Worm (Caenorhabditis elegans) whole organism, young adult: ENCODE results near the gene epac-1.

Source experiments
- F22D6.2 ChIP-seq: sonication (generic microtip); optimal IDR thresholded peaks from 2 replicates; lab custom pipeline; 2016; ENCODE audit warnings: mild to moderate bottlenecking, missing genetic modification characterization, missing compliant biosample characterization
- F23B12.7 ChIP-seq: sonication (generic microtip); optimal IDR thresholded peaks from 2 replicates; lab custom pipeline; 2017; ENCODE audit warnings: missing genetic modification characterization, mild to moderate bottlenecking, missing compliant biosample characterization, antibody characterized with exemption, moderate library complexity; ENCODE audit not compliant: insufficient read depth
- F39B2.1 ChIP-seq: fragments of 200-800 bp; sonication (Bioruptor generic); IDR thresholded peaks from 2 replicates; pipeline ENCODE4 v1.3.6; 2022; ENCODE audit warnings: missing genetic modification reagents, missing genetic modification characterization, missing compliant biosample characterization
- F49E8.2 ChIP-seq: sonication (generic microtip); optimal IDR thresholded peaks from 3 replicates; lab custom pipeline; 2017; ENCODE audit warnings: missing genetic modification characterization, mild to moderate bottlenecking, missing compliant biosample characterization, antibody characterized with exemption, moderate library complexity; ENCODE audit not compliant: insufficient read depth
- F52B5.7 ChIP-seq: sonication (generic microtip); optimal IDR thresholded peaks from 2 replicates; lab custom pipeline; 2016; ENCODE audit warnings: mild to moderate bottlenecking, missing genetic modification characterization, missing compliant biosample characterization
- F55B11.4 ChIP-seq: sonication (generic microtip); optimal IDR thresholded peaks from 2 replicates; lab custom pipeline; 2016; ENCODE audit warnings: missing compliant biosample characterization, missing genetic modification characterization, borderline replicate concordance; ENCODE audit not compliant: insufficient read depth
- F57A8.1 ChIP-seq: fragments of 200-800 bp; sonication (Bioruptor generic); optimal IDR thresholded peaks from 2 replicates; lab custom pipeline; 2018; ENCODE audit warnings: mild to moderate bottlenecking, missing genetic modification characterization, moderate library complexity, missing compliant biosample characterization
- K11D2.4 ChIP-seq: fragments of 200-800 bp; sonication (Bioruptor generic); IDR thresholded peaks from 2 replicates; pipeline ENCODE4 v1.3.6; 2022; ENCODE audit warnings: missing genetic modification reagents, missing genetic modification characterization, missing compliant biosample characterization
- Y56A3A.18 ChIP-seq: fragments of 200-800 bp; sonication (Bioruptor generic); IDR thresholded peaks from 2 replicates; pipeline ENCODE4 v1.3.6; 2022; ENCODE audit warnings: missing genetic modification reagents, missing genetic modification characterization, missing compliant biosample characterization
- ZK185.1 ChIP-seq: sonication (generic microtip); optimal IDR thresholded peaks from 2 replicates; lab custom pipeline; 2016; ENCODE audit warnings: mild to moderate bottlenecking, missing genetic modification characterization, missing compliant biosample characterization; ENCODE audit not compliant: poor library complexity, severe bottlenecking
- akir-1 ChIP-seq: fragments of 200-800 bp; sonication (Bioruptor generic); optimal IDR thresholded peaks from 2 replicates; lab custom pipeline; 2018; ENCODE audit warnings: mild to moderate bottlenecking, missing genetic modification characterization, moderate library complexity, missing compliant biosample characterization
- athp-1 ChIP-seq: sonication (generic microtip); optimal IDR thresholded peaks from 2 replicates; lab custom pipeline; 2017; ENCODE audit warnings: mild to moderate bottlenecking, missing genetic modification characterization, missing compliant biosample characterization
- attf-3 ChIP-seq: fragments of 200-800 bp; sonication (Bioruptor generic); conservative IDR thresholded peaks from 2 replicates; pipeline ENCODE4 v1.3.6; 2022; ENCODE audit warnings: missing genetic modification reagents, missing genetic modification characterization, missing compliant biosample characterization
- attf-5 ChIP-seq: fragments of 200-800 bp; sonication (Bioruptor generic); optimal IDR thresholded peaks from 2 replicates; lab custom pipeline; 2018; ENCODE audit warnings: mild to moderate bottlenecking, missing genetic modification characterization, missing compliant biosample characterization
- attf-6 ChIP-seq: fragments of 200-800 bp; sonication (Bioruptor generic); IDR thresholded peaks from 2 replicates; pipeline ENCODE4 v1.3.6; 2022; ENCODE audit warnings: missing genetic modification reagents, missing genetic modification characterization, missing compliant biosample characterization
- bed-1 ChIP-seq: fragments of 200-800 bp; sonication (Bioruptor generic); IDR thresholded peaks from 2 replicates; pipeline ENCODE4 v1.3.6; 2022; ENCODE audit warnings: missing genetic modification reagents, missing genetic modification characterization, missing compliant biosample characterization
- ccch-3 ChIP-seq: fragments of 200-800 bp; sonication (Bioruptor generic); optimal IDR thresholded peaks from 2 replicates; lab custom pipeline; 2018; ENCODE audit warnings: mild to moderate bottlenecking, missing genetic modification characterization, missing compliant biosample characterization
- chd-7 ChIP-seq: sonication (generic microtip); optimal IDR thresholded peaks from 2 replicates; lab custom pipeline; 2016; ENCODE audit warnings: mild to moderate bottlenecking, missing genetic modification characterization, moderate library complexity, missing compliant biosample characterization
- die-1 ChIP-seq: sonication (generic microtip); optimal IDR thresholded peaks from 2 replicates; lab custom pipeline; 2016; ENCODE audit warnings: missing genotype, mild to moderate bottlenecking, missing genetic modification characterization, missing compliant biosample characterization
- dpff-1 ChIP-seq: sonication (generic microtip); optimal IDR thresholded peaks from 2 replicates; lab custom pipeline; 2017; ENCODE audit warnings: mild to moderate bottlenecking, missing genetic modification characterization, missing compliant biosample characterization
- egl-18 ChIP-seq: fragments of 200-800 bp; sonication (Bioruptor generic); IDR thresholded peaks from 2 replicates; pipeline ENCODE4 v1.3.6; 2022; ENCODE audit warnings: missing genetic modification reagents, missing genetic modification characterization, missing compliant biosample characterization
- egl-44 ChIP-seq: fragments of 200-800 bp; sonication (Bioruptor generic); IDR thresholded peaks from 2 replicates; pipeline ENCODE4 v1.3.6; 2022; ENCODE audit warnings: missing genetic modification reagents, missing genetic modification characterization, missing compliant biosample characterization
- ekl-4 ChIP-seq: fragments of 200-800 bp; sonication (Bioruptor generic); IDR thresholded peaks from 2 replicates; pipeline ENCODE4 v1.3.6; 2022; ENCODE audit warnings: missing genetic modification reagents, missing genetic modification characterization, missing compliant biosample characterization
- fkh-3 ChIP-seq: sonication (generic microtip); optimal IDR thresholded peaks from 2 replicates; lab custom pipeline; 2016; ENCODE audit warnings: mild to moderate bottlenecking, missing genetic modification characterization, missing compliant biosample characterization
- hlh-12 ChIP-seq: sonication (generic microtip); optimal IDR thresholded peaks from 2 replicates; lab custom pipeline; 2016; ENCODE audit warnings: missing genetic modification characterization, missing compliant biosample characterization
- hrde-1 ChIP-seq: sonication (generic microtip); optimal IDR thresholded peaks from 2 replicates; lab custom pipeline; 2016; ENCODE audit warnings: missing genetic modification characterization, mild to moderate bottlenecking, missing compliant biosample characterization, moderate library complexity, missing genotype, missing genetic modification reagents, borderline replicate concordance
- lag-1 ChIP-seq: fragments of 200-800 bp; sonication (Bioruptor generic); IDR thresholded peaks from 2 replicates; pipeline ENCODE4 v1.3.6; 2022; ENCODE audit warnings: missing genetic modification reagents, missing genetic modification characterization, missing compliant biosample characterization
- let-526 ChIP-seq: fragments of 200-800 bp; sonication (Bioruptor generic); IDR thresholded peaks from 2 replicates; pipeline ENCODE4 v1.3.6; 2022; ENCODE audit warnings: missing genetic modification reagents, missing genetic modification characterization, missing compliant biosample characterization
- lin-35 ChIP-seq, 3 experiments: fragments of 150-350 bp in 2 of 3; sonication (generic microtip) in 1 of 3; optimal IDR thresholded peaks; 2 replicates each; lab custom pipeline; 2014 to 2018; ENCODE audit warnings: missing biosample characterization in 3 of 3, missing genetic modification characterization in 3 of 3, missing genetic modification reagents in 3 of 3
- lin-40 ChIP-seq: sonication (generic microtip); optimal IDR thresholded peaks from 2 replicates; lab custom pipeline; 2016; ENCODE audit warnings: missing genetic modification characterization, mild to moderate bottlenecking, missing compliant biosample characterization, missing genotype, missing genetic modification reagents
- lin-54 ChIP-seq: fragments of 200-800 bp; sonication (Bioruptor generic); optimal IDR thresholded peaks from 2 replicates; lab custom pipeline; 2018; ENCODE audit warnings: mild to moderate bottlenecking, missing genetic modification characterization, missing compliant biosample characterization
- madf-8 ChIP-seq: fragments of 200-800 bp; sonication (Bioruptor generic); conservative IDR thresholded peaks from 2 replicates; pipeline ENCODE4 v1.3.6; 2022; ENCODE audit warnings: missing genetic modification reagents, missing genetic modification characterization, missing compliant biosample characterization
- mcd-1 ChIP-seq: fragments of 200-800 bp; sonication (Bioruptor generic); IDR thresholded peaks from 2 replicates; pipeline ENCODE4 v1.3.6; 2022; ENCODE audit warnings: missing genetic modification reagents, missing genetic modification characterization, missing compliant biosample characterization
- mes-4 ChIP-seq: sonication (generic microtip); optimal IDR thresholded peaks from 2 replicates; lab custom pipeline; 2016; ENCODE audit warnings: missing genotype, missing genetic modification characterization, missing compliant biosample characterization
- nfya-2 ChIP-seq: fragments of 200-800 bp; sonication (Bioruptor generic); IDR thresholded peaks from 2 replicates; pipeline ENCODE4 v1.3.6; 2022; ENCODE audit warnings: missing genetic modification reagents, missing genetic modification characterization, missing compliant biosample characterization
- nfyb-1 ChIP-seq: fragments of 200-800 bp; sonication (Bioruptor generic); IDR thresholded peaks from 2 replicates; pipeline ENCODE4 v1.3.6; 2022; ENCODE audit warnings: missing genetic modification reagents, missing genetic modification characterization, missing compliant biosample characterization
- nhr-179 ChIP-seq: sonication (generic microtip); optimal IDR thresholded peaks from 2 replicates; lab custom pipeline; 2016; ENCODE audit warnings: mild to moderate bottlenecking, missing genetic modification characterization, missing compliant biosample characterization
- sea-2 ChIP-seq: fragments of 200-800 bp; sonication (Bioruptor generic); IDR thresholded peaks from 2 replicates; pipeline ENCODE4 v1.3.6; 2022; ENCODE audit warnings: missing genetic modification characterization, missing compliant biosample characterization
- snpc-1.1 ChIP-seq: sonication (generic microtip); optimal IDR thresholded peaks from 2 replicates; lab custom pipeline; 2017; ENCODE audit warnings: missing genetic modification characterization, mild to moderate bottlenecking, missing compliant biosample characterization, antibody characterized with exemption, moderate library complexity, missing genotype, missing genetic modification reagents; ENCODE audit not compliant: insufficient read depth
- snpc-4 ChIP-seq, 5 experiments: fragments of 150-350 bp in 1 of 5; sonication (generic microtip) in 4 of 5; optimal IDR thresholded peaks; 2 replicates each; lab custom pipeline; 2014 to 2018; ENCODE audit warnings: missing genetic modification characterization in 5 of 5, missing biosample characterization in 3 of 5, antibody characterized with exemption in 2 of 5, mild to moderate bottlenecking in 2 of 5, missing compliant biosample characterization in 2 of 5, missing genotype in 2 of 5, moderate library complexity in 2 of 5, missing genetic modification reagents in 1 of 5
- tbx-9 ChIP-seq: sonication (generic microtip); optimal IDR thresholded peaks from 2 replicates; lab custom pipeline; 2016; ENCODE audit warnings: borderline replicate concordance, missing genetic modification characterization, inconsistent platforms, missing compliant biosample characterization
- unc-62 ChIP-seq: fragments of 150-350 bp; optimal IDR thresholded peaks from 2 replicates; lab custom pipeline; 2014; ENCODE audit warnings: missing biosample characterization, missing genetic modification reagents, missing genetic modification characterization
- ztf-22 ChIP-seq: fragments of 200-800 bp; sonication (Bioruptor generic); optimal IDR thresholded peaks from 2 replicates; lab custom pipeline; 2018; ENCODE audit warnings: mild to moderate bottlenecking, missing genetic modification characterization, moderate library complexity, missing compliant biosample characterization
- ztf-25 ChIP-seq: fragments of 200-800 bp; sonication (Bioruptor generic); IDR thresholded peaks from 2 replicates; pipeline ENCODE4 v1.3.6; 2022; ENCODE audit warnings: missing genetic modification reagents, missing genetic modification characterization, missing compliant biosample characterization
- ztf-26 ChIP-seq: sonication (generic microtip); optimal IDR thresholded peaks from 2 replicates; lab custom pipeline; 2017; ENCODE audit warnings: missing genetic modification characterization, missing compliant biosample characterization
- ztf-28 ChIP-seq: fragments of 200-800 bp; sonication (Bioruptor generic); IDR thresholded peaks from 2 replicates; pipeline ENCODE4 v1.3.6; 2022; ENCODE audit warnings: missing genetic modification reagents, missing genetic modification characterization, missing compliant biosample characterization

Gene epac-1

DNA sequence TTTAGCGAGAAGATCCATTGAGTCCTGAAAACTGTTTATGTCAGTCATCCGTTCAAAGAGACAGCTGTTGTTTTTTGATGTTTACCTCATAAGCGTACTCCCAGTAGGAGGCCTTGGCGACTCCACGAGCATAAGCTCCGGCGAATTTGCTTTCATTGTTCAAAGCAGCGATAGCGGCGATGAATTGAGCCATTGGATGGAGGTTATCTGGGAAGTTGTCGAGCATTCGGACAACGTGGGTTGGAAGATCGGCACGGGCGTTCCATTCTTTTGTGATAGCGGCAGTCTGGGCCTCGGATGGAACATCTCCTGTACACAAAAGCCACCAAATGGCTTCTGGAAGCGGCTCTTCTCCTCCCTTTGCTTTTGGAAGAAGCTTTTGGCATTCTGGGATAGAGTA lies 26.9 kb downstream of the epac-1 start:
- no peak for TF ChIP-seq ztf-26
- TF ChIP-seq ztf-22, result no peak
- TF ChIP-seq ekl-4, result no peak
- no peak for TF ChIP-seq attf-6
- TF ChIP-seq attf-3 (GFP tag; lab: Robert Waterston, UW), result no peak
- TF ChIP-seq ccch-3, result no peak
- no peak for TF ChIP-seq Y56A3A.18 (GFP tag; lab: Robert Waterston, UW)
- TF ChIP-seq F57A8.1 (GFP tag; lab: Kevin White, UChicago), result no peak
- no peak for TF ChIP-seq F49E8.2 (tag; lab: Kevin White, UChicago)
- no peak for TF ChIP-seq die-1
- TF ChIP-seq F23B12.7, result no peak
- no peak for TF ChIP-seq sea-2 (GFP tag; lab: Robert Waterston, UW)
- TF ChIP-seq lag-1, result no peak
- TF ChIP-seq chd-7, result no peak
- TF ChIP-seq K11D2.4, result no peak
- no peak for TF ChIP-seq nfyb-1 (GFP tag; lab: Robert Waterston, UW)

ce11 chrIII:10216585-10217278 lies 27.7 kb downstream of the epac-1 start, which contains the start of gene cts-1:
Gene cts-1, minus strand, starts transcription at chrIII:10216635.
- TF ChIP-seq lin-54 (GFP tag; lab: Kevin White, UChicago) (peak; percentile 57), ccch-3 (no peak), athp-1 (tag; lab: Kevin White, UChicago) (peak; percentile 53), madf-8 (GFP tag; lab: Robert Waterston, UW) (no peak), lin-35 (GFP tag; optimal IDR thresholded peaks at IDR 0.05; lab: Kevin White, UChicago) (no peak), egl-44 (GFP tag; lab: Robert Waterston, UW) (no peak), nfya-2 (no peak), snpc-4 (GFP tag; optimal IDR thresholded peaks at IDR 0.05; lab: Kevin White, UChicago) (peak; percentile 60), snpc-4 (tag; optimal IDR thresholded peaks at IDR 0.05; lab: Kevin White, UChicago) (peak in 3 of 4 experiments; percentile 57 to 62 (median 61)), F52B5.7 (no peak), hlh-12 (tag; lab: Kevin White, UChicago) (no peak), dpff-1 (tag; lab: Kevin White, UChicago) (no peak), K11D2.4 (no peak), egl-18 (no peak), F39B2.1 (GFP tag; lab: Robert Waterston, UW) (no peak), attf-6 (no peak), unc-62 (GFP tag; lab: Kevin White, UChicago) (peak; percentile 55), attf-5 (GFP tag; lab: Kevin White, UChicago) (peak; percentile 92), mcd-1 (GFP tag; lab: Robert Waterston, UW) (no peak), Y56A3A.18 (GFP tag; lab: Robert Waterston, UW) (no peak), F49E8.2 (tag; lab: Kevin White, UChicago) (peak; percentile 23), tbx-9 (tag; lab: Kevin White, UChicago) (no peak), ZK185.1 (tag; lab: Kevin White, UChicago) (peak; percentile 63), lin-40 (tag; lab: Kevin White, UChicago) (peak; percentile 73), F22D6.2 (tag; lab: Kevin White, UChicago) (peak; percentile 75), nfyb-1 (GFP tag; lab: Robert Waterston, UW) (no peak), fkh-3 (tag; lab: Kevin White, UChicago) (no peak), ztf-25 (GFP tag; lab: Robert Waterston, UW) (no peak), bed-1 (GFP tag; lab: Robert Waterston, UW) (no peak), ztf-28 (GFP tag; lab: Robert Waterston, UW) (no peak), snpc-1.1 (tag; lab: Kevin White, UChicago) (no peak), let-526 (GFP tag; lab: Robert Waterston, UW) (no peak), F55B11.4 (no peak), akir-1 (GFP tag; lab: Kevin White, UChicago) (no peak), hrde-1 (tag; lab: Kevin White, UChicago) (no peak), nhr-179 (tag; lab: Kevin White, UChicago) (no peak), mes-4 (tag; lab: Kevin White, UChicago) (no peak)
